Fruit fly (Drosophila melanogaster): ENCODE data around the gene CG34263.

Gene CG34263

DNA sequence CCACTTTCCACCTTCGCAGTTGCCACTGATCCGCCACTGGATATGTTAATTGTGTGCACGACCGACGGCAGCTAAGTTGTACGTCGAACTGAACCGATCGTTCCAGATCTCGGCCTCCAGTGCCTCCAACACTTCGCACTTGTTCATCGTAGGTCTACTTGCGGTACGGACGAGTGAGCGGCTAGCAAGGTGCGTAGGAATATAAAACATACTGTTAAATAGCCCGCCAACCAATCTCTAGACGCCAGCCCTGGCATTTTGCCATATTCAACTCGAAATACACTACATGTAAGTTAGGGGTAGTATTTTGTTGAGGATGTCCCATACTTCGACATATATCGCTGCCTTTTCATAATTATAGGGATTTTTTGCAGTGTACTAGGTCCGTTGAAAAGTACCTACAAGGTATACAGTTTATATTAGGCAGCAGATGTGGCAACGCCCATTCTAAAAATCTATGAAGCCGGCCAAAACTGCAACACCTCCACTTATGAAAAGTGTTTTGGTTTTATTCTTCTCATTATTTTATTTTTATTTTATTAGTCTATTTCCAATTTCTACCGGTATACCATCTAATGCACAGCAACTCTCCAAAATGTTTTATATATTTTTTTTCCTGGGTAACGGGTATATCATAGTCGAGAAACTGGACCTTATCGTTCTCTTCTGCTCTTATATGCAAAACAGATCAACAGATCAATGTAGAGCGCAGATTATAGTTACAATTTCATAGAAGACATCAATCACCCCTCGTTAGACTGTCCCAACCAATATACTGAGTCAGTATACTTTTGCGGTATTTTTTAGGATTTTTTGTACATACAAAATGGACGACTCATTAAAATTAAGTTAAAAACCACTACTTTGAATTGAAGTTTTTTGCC lies 42.4 kb downstream of the CG34263 start, which contains the start of the genes pyx and CG33229 (continued):
- TF ChIP-seq sv (GFP tag; optimal IDR thresholded peaks at IDR 0.05): peak; percentile 82
- no peak for TF ChIP-seq dl (GFP tag; optimal IDR thresholded peaks at IDR 0.05; ENCODE audit: insufficient read depth in 1 of 2, partially characterized antibody in 2 of 2)
- no peak for TF ChIP-seq dsf (GFP tag; optimal IDR thresholded peaks at IDR 0.05; ENCODE audit: borderline replicate concordance)
- peak; percentile 3 for TF ChIP-seq Rel (GFP tag; optimal IDR thresholded peaks at IDR 0.05)
- TF ChIP-seq Rel (tag; optimal IDR thresholded peaks at IDR 0.05): no peak
- no peak for TF ChIP-seq brk (GFP tag; optimal IDR thresholded peaks at IDR 0.05)
- TF ChIP-seq h (GFP tag; optimal IDR thresholded peaks at IDR 0.05): peak; percentile 73
- peak; percentile 67 for TF ChIP-seq CG9705 (GFP tag; optimal IDR thresholded peaks at IDR 0.05)
- TF ChIP-seq OdsH (GFP tag; optimal IDR thresholded peaks at IDR 0.05): peak; percentile 60

DNA sequence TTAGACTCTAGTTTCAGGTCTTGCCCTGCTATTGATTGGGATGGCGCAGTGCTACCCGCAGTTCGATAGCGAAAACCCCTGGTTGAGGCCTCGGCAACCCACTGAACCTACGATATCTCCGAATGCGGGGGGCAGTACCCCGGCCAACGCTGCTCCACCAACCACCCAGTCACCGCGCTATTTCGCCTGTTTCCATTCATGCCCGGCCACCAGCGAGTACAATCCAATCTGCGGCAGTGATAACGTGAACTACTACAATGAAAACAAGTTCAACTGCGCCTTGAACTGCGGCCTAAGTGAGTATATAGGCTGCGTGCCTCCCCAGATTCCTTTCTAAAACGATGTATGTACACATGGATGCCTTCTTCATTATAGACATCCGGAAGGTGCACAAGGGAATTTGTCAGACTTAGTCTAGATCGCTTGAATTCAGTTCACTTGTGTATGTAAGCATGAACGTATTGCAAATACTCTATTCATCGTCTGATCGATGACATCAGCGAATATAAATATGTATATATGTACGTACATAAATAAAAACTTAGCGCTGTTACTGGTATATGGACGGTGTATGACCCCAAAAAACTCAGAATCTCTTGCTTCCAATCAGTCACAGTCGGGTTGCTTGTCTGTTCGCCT lies 48.1 kb downstream of the CG34263 start, which contains the start of gene CG13877:
Gene CG13877, plus strand, starts transcription at position 589 of the 639 bp plus-strand sequence.
- TF ChIP-seq OdsH (GFP tag; optimal IDR thresholded peaks at IDR 0.05): no peak
- no peak for TF ChIP-seq Sp1 (GFP tag; optimal IDR thresholded peaks at IDR 0.05)
- no peak for TF ChIP-seq Mio (GFP tag; optimal IDR thresholded peaks at IDR 0.05)
- TF ChIP-seq sage (GFP tag; optimal IDR thresholded peaks at IDR 0.05): no peak
- no peak for TF ChIP-seq fru (GFP tag; optimal IDR thresholded peaks at IDR 0.05)
- no peak for TF ChIP-seq Dif (GFP tag; optimal IDR thresholded peaks at IDR 0.05; ENCODE audit: partially characterized antibody)
- no peak for TF ChIP-seq Abd-B (GFP tag; optimal IDR thresholded peaks at IDR 0.05)
- TF ChIP-seq foxo (GFP tag; optimal IDR thresholded peaks at IDR 0.05): no peak
- no peak for TF ChIP-seq ey (GFP tag; optimal IDR thresholded peaks at IDR 0.05)
- no peak for TF ChIP-seq jim (GFP tag; optimal IDR thresholded peaks at IDR 0.05)
- TF ChIP-seq rgr (GFP tag; optimal IDR thresholded peaks at IDR 0.05): no peak
- no peak for TF ChIP-seq Jra (GFP tag; optimal IDR thresholded peaks at IDR 0.05)
- TF ChIP-seq CG32264 (GFP tag; optimal IDR thresholded peaks at IDR 0.05): no peak
- no peak for TF ChIP-seq CG9705 (GFP tag; optimal IDR thresholded peaks at IDR 0.05)
- TF ChIP-seq dmrt93B (GFP tag; optimal IDR thresholded peaks at IDR 0.05): no peak

dm6 chr3L:216325-216724 lies 49.4 kb downstream of the CG34263 start, which contains the start of gene Kaz1-ORFB:
TSS of gene Kaz1-ORFB (plus strand) at chr3L:216625.
- no peak for TF ChIP-seq tai (GFP tag; optimal IDR thresholded peaks at IDR 0.05)
- no peak for TF ChIP-seq Abd-B (GFP tag; optimal IDR thresholded peaks at IDR 0.05)
- no peak for TF ChIP-seq N (GFP tag; optimal IDR thresholded peaks at IDR 0.05)
- TF ChIP-seq Dif (GFP tag; optimal IDR thresholded peaks at IDR 0.05; ENCODE audit: partially characterized antibody): no peak
- no peak for TF ChIP-seq jim (GFP tag; optimal IDR thresholded peaks at IDR 0.05)
- no peak for TF ChIP-seq Vsx2 (GFP tag; optimal IDR thresholded peaks at IDR 0.05; ENCODE audit: partially characterized antibody)
- TF ChIP-seq sv (GFP tag; optimal IDR thresholded peaks at IDR 0.05): no peak

All from whole organism, wandering third instar larva.